Fruit fly (Drosophila melanogaster): ENCODE data around the gene CG31019.

CG31019 gene

dm6 chr3R:30628928-30629327 is 32.1 kb downstream of the CG31019 start, which contains the start of gene CG2267:
CG2267 (minus strand) TSS chr3R:30629028.
- no peak for TF ChIP-seq Ets98B (GFP tag; IDR thresholded peaks at IDR 0.05)
- TF ChIP-seq CG13204 (GFP tag; optimal IDR thresholded peaks at IDR 0.05) = no peak
- no peak for TF ChIP-seq D1 (tag; optimal IDR thresholded peaks at IDR 0.05)
- TF ChIP-seq Pif1A (GFP tag; optimal IDR thresholded peaks at IDR 0.05) = no peak
- no peak for TF ChIP-seq fd96Ca (GFP tag; IDR thresholded peaks at IDR 0.05)
- TF ChIP-seq EcR (GFP tag; optimal IDR thresholded peaks at IDR 0.05) = no peak
- TF ChIP-seq CG9948 (tag; optimal IDR thresholded peaks at IDR 0.05) = no peak
- no peak for TF ChIP-seq CG14655 (GFP tag; optimal IDR thresholded peaks at IDR 0.05)
- no peak for TF ChIP-seq CG32121 (GFP tag; IDR thresholded peaks at IDR 0.05)
- TF ChIP-seq Pif1B (GFP tag; optimal IDR thresholded peaks at IDR 0.05) = no peak
- no peak for TF ChIP-seq gl (tag; optimal IDR thresholded peaks at IDR 0.05)
- no peak for TF ChIP-seq CG8301 (tag; optimal IDR thresholded peaks at IDR 0.05)
- TF ChIP-seq CG8159 (tag; optimal IDR thresholded peaks at IDR 0.05) = no peak
- TF ChIP-seq CG34367 (tag; optimal IDR thresholded peaks at IDR 0.05) = no peak
- TF ChIP-seq rn (GFP tag; IDR thresholded peaks at IDR 0.05) = no peak
- TF ChIP-seq CG12605 (GFP tag; IDR thresholded peaks at IDR 0.05) = no peak
- TF ChIP-seq Snoo (tag; optimal IDR thresholded peaks at IDR 0.05) = no peak
- TF ChIP-seq CG10348 (GFP tag; IDR thresholded peaks at IDR 0.05) = no peak
- no peak for TF ChIP-seq CG4496 (GFP tag; IDR thresholded peaks at IDR 0.05)

DNA sequence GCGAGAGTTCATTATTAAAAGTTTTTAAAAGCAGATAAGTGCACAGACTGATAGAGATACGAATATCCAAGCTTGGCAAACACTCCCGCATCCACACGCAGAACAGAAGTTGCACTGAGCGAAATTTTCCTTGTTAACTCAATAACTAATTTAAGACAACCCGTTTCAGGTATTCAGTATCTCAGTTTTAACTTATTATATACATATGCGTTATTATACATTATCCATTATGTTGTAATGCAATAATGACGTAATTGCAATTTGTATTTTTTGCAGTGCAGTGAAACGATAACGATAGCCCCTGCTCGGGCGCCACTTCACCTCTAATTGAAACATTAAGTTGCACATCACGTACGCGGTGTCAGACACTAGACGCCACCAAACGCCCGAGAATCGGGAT is 46.4 kb downstream of the CG31019 start:
- TF ChIP-seq Snoo (tag; optimal IDR thresholded peaks at IDR 0.05) = no peak
- TF ChIP-seq rn (GFP tag; IDR thresholded peaks at IDR 0.05) = no peak
- no peak for TF ChIP-seq CG32121 (GFP tag; IDR thresholded peaks at IDR 0.05)
- TF ChIP-seq CG14655 (GFP tag; optimal IDR thresholded peaks at IDR 0.05) = peak; percentile 20
- TF ChIP-seq CG8159 (tag; optimal IDR thresholded peaks at IDR 0.05) = peak; percentile 13
- TF ChIP-seq Pif1A (GFP tag; optimal IDR thresholded peaks at IDR 0.05) = no peak
- no peak for TF ChIP-seq CG10348 (GFP tag; IDR thresholded peaks at IDR 0.05)

- TF ChIP-seq Pif1A (GFP tag; optimal IDR thresholded peaks at IDR 0.05) (no peak), CG12605 (GFP tag; IDR thresholded peaks at IDR 0.05) (no peak), EcR (GFP tag; optimal IDR thresholded peaks at IDR 0.05) (no peak), CG4496 (GFP tag; IDR thresholded peaks at IDR 0.05) (no peak), CG32121 (GFP tag; IDR thresholded peaks at IDR 0.05) (no peak), Pif1B (GFP tag; optimal IDR thresholded peaks at IDR 0.05) (no peak), CG13204 (GFP tag; optimal IDR thresholded peaks at IDR 0.05) (no peak), CG8301 (tag; optimal IDR thresholded peaks at IDR 0.05) (no peak), CG9948 (tag; optimal IDR thresholded peaks at IDR 0.05) (no peak), CG34367 (tag; optimal IDR thresholded peaks at IDR 0.05) (no peak), CG14655 (GFP tag; optimal IDR thresholded peaks at IDR 0.05) (no peak), Snoo (tag; optimal IDR thresholded peaks at IDR 0.05) (no peak), CG15710 (tag; optimal IDR thresholded peaks at IDR 0.05) (no peak), gl (tag; optimal IDR thresholded peaks at IDR 0.05) (no peak), Ets98B (GFP tag; IDR thresholded peaks at IDR 0.05) (no peak), CG10348 (GFP tag; IDR thresholded peaks at IDR 0.05) (no peak)
These were observed 49.0 kb downstream of the CG31019 start, which contains the start of gene CG31013 for dm6 chr3R:30645780-30646179. CG31013 (minus strand) TSS chr3R:30645880.

DNA sequence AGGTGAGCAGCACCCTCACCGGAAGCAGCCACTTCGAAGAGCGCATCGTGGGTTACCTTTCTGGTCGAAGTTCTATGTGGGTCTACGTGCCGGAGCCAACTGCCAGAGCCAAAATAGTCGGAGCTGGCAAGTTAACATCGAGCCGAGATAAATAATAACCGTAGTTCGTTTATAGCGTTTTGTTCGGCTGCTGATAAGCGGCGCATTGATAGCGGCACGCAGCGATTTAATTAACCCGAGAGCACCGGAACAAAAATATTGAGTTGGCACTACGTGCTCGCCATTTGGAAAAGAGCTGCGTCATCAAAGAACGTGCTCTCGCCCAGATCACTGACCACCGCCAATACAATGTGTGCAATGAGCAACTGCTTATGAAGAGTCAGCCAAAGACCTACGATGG is 51.6 kb downstream of the CG31019 start, which contains the start of gene PH4alphaPV:
TSS of gene PH4alphaPV (minus strand) at position 101 of the 400 bp plus-strand sequence.
- TF ChIP-seq Pif1A (GFP tag; optimal IDR thresholded peaks at IDR 0.05) (no peak), CG34367 (tag; optimal IDR thresholded peaks at IDR 0.05) (no peak), CG9948 (tag; optimal IDR thresholded peaks at IDR 0.05) (no peak), CG12605 (GFP tag; IDR thresholded peaks at IDR 0.05) (no peak), D1 (tag; optimal IDR thresholded peaks at IDR 0.05) (no peak), CG15710 (tag; optimal IDR thresholded peaks at IDR 0.05) (no peak), Ets98B (GFP tag; IDR thresholded peaks at IDR 0.05) (no peak), CG13204 (GFP tag; optimal IDR thresholded peaks at IDR 0.05) (no peak), Snoo (tag; optimal IDR thresholded peaks at IDR 0.05) (no peak), CG4496 (GFP tag; IDR thresholded peaks at IDR 0.05) (no peak), CG8301 (tag; optimal IDR thresholded peaks at IDR 0.05) (no peak), CG32121 (GFP tag; IDR thresholded peaks at IDR 0.05) (no peak), rn (GFP tag; IDR thresholded peaks at IDR 0.05) (no peak)

DNA sequence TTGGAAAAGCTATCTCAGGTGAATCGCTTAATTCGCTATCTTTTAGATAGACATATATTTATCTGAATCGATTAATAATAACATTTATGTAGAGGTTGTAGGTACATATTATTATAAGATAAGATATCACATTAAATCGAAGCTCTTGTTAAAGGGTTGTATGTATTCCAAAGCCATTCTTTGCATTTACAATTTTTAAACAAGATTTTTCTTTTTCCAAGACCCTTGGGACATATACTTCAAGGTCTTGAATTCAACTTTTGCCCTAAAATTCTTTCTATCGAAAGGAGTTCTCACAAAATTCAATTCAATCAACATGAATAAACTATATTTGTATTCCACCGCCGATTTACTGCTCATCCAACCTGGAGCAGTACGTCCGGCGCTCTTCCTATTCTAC is 52.0 kb downstream of the CG31019 start, which contains the start of gene CG34432:
TSS of gene CG34432 (plus strand) at position 301 of the 400 bp plus-strand sequence.
- no peak for TF ChIP-seq Pif1B (GFP tag; optimal IDR thresholded peaks at IDR 0.05)
- no peak for TF ChIP-seq CG8301 (tag; optimal IDR thresholded peaks at IDR 0.05)
- no peak for TF ChIP-seq CG9948 (tag; optimal IDR thresholded peaks at IDR 0.05)
- TF ChIP-seq EcR (GFP tag; optimal IDR thresholded peaks at IDR 0.05) = no peak
- no peak for TF ChIP-seq CG14655 (GFP tag; optimal IDR thresholded peaks at IDR 0.05)
- TF ChIP-seq Ets98B (GFP tag; IDR thresholded peaks at IDR 0.05) = no peak
- TF ChIP-seq CG4496 (GFP tag; IDR thresholded peaks at IDR 0.05) = no peak
- TF ChIP-seq D1 (tag; optimal IDR thresholded peaks at IDR 0.05) = no peak

Measured in whole organism, pupa.